Worm (Caenorhabditis elegans) whole organism, young adult: ENCODE data around the gene BE10.3.

Experiments
- B0019.2 ChIP-seq: fragments of 200-800 bp; sonication (Bioruptor generic); conservative IDR thresholded peaks from 2 replicates; pipeline ENCODE4 v1.3.6; 2022; ENCODE audit warnings: missing genetic modification reagents, missing genetic modification characterization, missing compliant biosample characterization
- B0035.1 ChIP-seq: sonication (generic microtip); optimal IDR thresholded peaks from 2 replicates; lab custom pipeline; 2016; ENCODE audit warnings: missing genetic modification characterization, mild to moderate bottlenecking, missing compliant biosample characterization, missing genotype, missing genetic modification reagents
- F22D6.2 ChIP-seq: sonication (generic microtip); optimal IDR thresholded peaks from 2 replicates; lab custom pipeline; 2016; ENCODE audit warnings: mild to moderate bottlenecking, missing genetic modification characterization, missing compliant biosample characterization
- F33H1.4 ChIP-seq: fragments of 200-800 bp; sonication (Bioruptor generic); IDR thresholded peaks from 2 replicates; pipeline ENCODE4 v1.3.6; 2022; ENCODE audit warnings: missing genetic modification reagents, missing genetic modification characterization, missing compliant biosample characterization
- F49E8.2 ChIP-seq: sonication (generic microtip); optimal IDR thresholded peaks from 3 replicates; lab custom pipeline; 2017; ENCODE audit warnings: missing genetic modification characterization, mild to moderate bottlenecking, missing compliant biosample characterization, antibody characterized with exemption, moderate library complexity; ENCODE audit not compliant: insufficient read depth
- F52B5.7 ChIP-seq: sonication (generic microtip); optimal IDR thresholded peaks from 2 replicates; lab custom pipeline; 2016; ENCODE audit warnings: mild to moderate bottlenecking, missing genetic modification characterization, missing compliant biosample characterization
- K11D2.4 ChIP-seq: fragments of 200-800 bp; sonication (Bioruptor generic); IDR thresholded peaks from 2 replicates; pipeline ENCODE4 v1.3.6; 2022; ENCODE audit warnings: missing genetic modification reagents, missing genetic modification characterization, missing compliant biosample characterization
- K12H6.12 ChIP-seq: fragments of 200-800 bp; sonication (Bioruptor generic); optimal IDR thresholded peaks from 2 replicates; lab custom pipeline; 2018; ENCODE audit warnings: mild to moderate bottlenecking, missing genetic modification characterization, missing compliant biosample characterization
- Y79H2A.3 ChIP-seq: fragments of 200-800 bp; sonication (Bioruptor generic); conservative IDR thresholded peaks from 2 replicates; pipeline ENCODE4 v1.3.6; 2022; ENCODE audit warnings: missing genetic modification reagents, missing genetic modification characterization, missing compliant biosample characterization
- cebp-1 ChIP-seq, 2 experiments: fragments of 200-800 bp in 1 of 2; sonication (Bioruptor generic) in 1 of 2; sonication (generic microtip) in 1 of 2; IDR thresholded peaks in 1 of 2; optimal IDR thresholded peaks in 1 of 2; 2 replicates each; pipeline versions ENCODE4 v1.3.6 to Lab custom; 2017 to 2022; ENCODE audit warnings: missing compliant biosample characterization in 2 of 2, missing genetic modification characterization in 2 of 2, mild to moderate bottlenecking in 1 of 2, missing genetic modification reagents in 1 of 2, moderate library complexity in 1 of 2
- cebp-2 ChIP-seq: fragments of 200-800 bp; sonication (Bioruptor generic); IDR thresholded peaks from 2 replicates; pipeline ENCODE4 v1.3.6; 2022; ENCODE audit warnings: missing genetic modification characterization, missing compliant biosample characterization
- ceh-27 ChIP-seq: fragments of 200-800 bp; sonication (Bioruptor generic); optimal IDR thresholded peaks from 2 replicates; lab custom pipeline; 2018; ENCODE audit warnings: mild to moderate bottlenecking, missing genetic modification characterization, moderate library complexity, missing compliant biosample characterization
- ceh-79 ChIP-seq: sonication (generic microtip); optimal IDR thresholded peaks from 2 replicates; lab custom pipeline; 2017; ENCODE audit warnings: mild to moderate bottlenecking, missing genetic modification characterization, missing compliant biosample characterization
- ceh-91 ChIP-seq: fragments of 200-800 bp; sonication (Bioruptor generic); IDR thresholded peaks from 2 replicates; pipeline ENCODE4 v1.3.6; 2022; ENCODE audit warnings: missing genetic modification reagents, missing genetic modification characterization, missing compliant biosample characterization
- die-1 ChIP-seq: sonication (generic microtip); optimal IDR thresholded peaks from 2 replicates; lab custom pipeline; 2016; ENCODE audit warnings: missing genotype, mild to moderate bottlenecking, missing genetic modification characterization, missing compliant biosample characterization
- dox-1 ChIP-seq: fragments of 200-800 bp; sonication (Bioruptor generic); IDR thresholded peaks from 2 replicates; pipeline ENCODE4 v1.3.6; 2022; ENCODE audit warnings: missing genetic modification reagents, missing genetic modification characterization, missing compliant biosample characterization
- egl-18 ChIP-seq: fragments of 200-800 bp; sonication (Bioruptor generic); IDR thresholded peaks from 2 replicates; pipeline ENCODE4 v1.3.6; 2022; ENCODE audit warnings: missing genetic modification reagents, missing genetic modification characterization, missing compliant biosample characterization
- hlh-26 ChIP-seq: fragments of 200-800 bp; sonication (Bioruptor generic); conservative IDR thresholded peaks from 2 replicates; pipeline ENCODE4 v1.3.6; 2022; ENCODE audit warnings: missing genetic modification reagents, missing genetic modification characterization, missing compliant biosample characterization
- hmg-1.2 ChIP-seq: fragments of 200-800 bp; sonication (Bioruptor generic); IDR thresholded peaks from 2 replicates; pipeline ENCODE4 v1.3.6; 2022; ENCODE audit warnings: missing genetic modification reagents, missing genetic modification characterization, missing compliant biosample characterization
- lin-26 ChIP-seq: fragments of 200-800 bp; sonication (Bioruptor generic); IDR thresholded peaks from 2 replicates; pipeline ENCODE4 v1.3.6; 2022; ENCODE audit warnings: missing genetic modification reagents, missing genetic modification characterization, missing compliant biosample characterization
- lin-40 ChIP-seq: sonication (generic microtip); optimal IDR thresholded peaks from 2 replicates; lab custom pipeline; 2016; ENCODE audit warnings: missing genetic modification characterization, mild to moderate bottlenecking, missing compliant biosample characterization, missing genotype, missing genetic modification reagents
- madf-10 ChIP-seq: sonication (generic microtip); optimal IDR thresholded peaks from 2 replicates; lab custom pipeline; 2016; ENCODE audit warnings: mild to moderate bottlenecking, missing genetic modification characterization, missing compliant biosample characterization
- madf-3 ChIP-seq: fragments of 200-800 bp; sonication (Bioruptor generic); IDR thresholded peaks from 2 replicates; pipeline ENCODE4 v1.3.6; 2022; ENCODE audit warnings: missing genetic modification reagents, missing genetic modification characterization, missing compliant biosample characterization
- madf-8 ChIP-seq: fragments of 200-800 bp; sonication (Bioruptor generic); conservative IDR thresholded peaks from 2 replicates; pipeline ENCODE4 v1.3.6; 2022; ENCODE audit warnings: missing genetic modification reagents, missing genetic modification characterization, missing compliant biosample characterization
- mcd-1 ChIP-seq: fragments of 200-800 bp; sonication (Bioruptor generic); IDR thresholded peaks from 2 replicates; pipeline ENCODE4 v1.3.6; 2022; ENCODE audit warnings: missing genetic modification reagents, missing genetic modification characterization, missing compliant biosample characterization
- mel-28 ChIP-seq: sonication (generic microtip); optimal IDR thresholded peaks from 2 replicates; lab custom pipeline; 2016; ENCODE audit warnings: borderline replicate concordance, mild to moderate bottlenecking, missing genetic modification characterization, missing compliant biosample characterization
- mxl-1 ChIP-seq: sonication (generic microtip); optimal IDR thresholded peaks from 2 replicates; lab custom pipeline; 2016; ENCODE audit warnings: missing genetic modification characterization, missing compliant biosample characterization
- nhr-80 ChIP-seq: sonication (generic microtip); optimal IDR thresholded peaks from 2 replicates; lab custom pipeline; 2016; ENCODE audit warnings: missing genetic modification characterization, missing compliant biosample characterization
- pha-4 ChIP-seq: fragments of 150-350 bp; sonication (generic microtip); optimal IDR thresholded peaks from 2 replicates; lab custom pipeline; 2014; ENCODE audit warnings: missing biosample characterization, missing genetic modification reagents, missing genetic modification characterization
- repo-1 ChIP-seq: sonication (generic microtip); optimal IDR thresholded peaks from 2 replicates; lab custom pipeline; 2017; ENCODE audit warnings: mild to moderate bottlenecking, missing genetic modification characterization, missing compliant biosample characterization
- snpc-1.3 ChIP-seq: sonication (generic microtip); optimal IDR thresholded peaks from 2 replicates; lab custom pipeline; 2017; ENCODE audit warnings: missing genetic modification characterization, mild to moderate bottlenecking, missing compliant biosample characterization, antibody characterized with exemption, moderate library complexity, missing genotype, missing genetic modification reagents; ENCODE audit not compliant: insufficient read depth
- somi-1 ChIP-seq: fragments of 200-800 bp; sonication (Bioruptor generic); optimal IDR thresholded peaks from 2 replicates; lab custom pipeline; 2018; ENCODE audit warnings: mild to moderate bottlenecking, missing genetic modification characterization, missing compliant biosample characterization
- tbx-9 ChIP-seq: sonication (generic microtip); optimal IDR thresholded peaks from 2 replicates; lab custom pipeline; 2016; ENCODE audit warnings: borderline replicate concordance, missing genetic modification characterization, inconsistent platforms, missing compliant biosample characterization
- zfh-2 ChIP-seq: fragments of 200-800 bp; sonication (Bioruptor generic); conservative IDR thresholded peaks from 2 replicates; pipeline ENCODE4 v1.3.6; 2022; ENCODE audit warnings: missing genetic modification reagents, missing genetic modification characterization, missing compliant biosample characterization
- zim-3 ChIP-seq: sonication (generic microtip); optimal IDR thresholded peaks from 2 replicates; lab custom pipeline; 2017; ENCODE audit warnings: mild to moderate bottlenecking, missing genetic modification characterization, moderate library complexity, missing compliant biosample characterization
- ztf-26 ChIP-seq: sonication (generic microtip); optimal IDR thresholded peaks from 2 replicates; lab custom pipeline; 2017; ENCODE audit warnings: missing genetic modification characterization, missing compliant biosample characterization
- ztf-28 ChIP-seq: fragments of 200-800 bp; sonication (Bioruptor generic); IDR thresholded peaks from 2 replicates; pipeline ENCODE4 v1.3.6; 2022; ENCODE audit warnings: missing genetic modification reagents, missing genetic modification characterization, missing compliant biosample characterization
- ztf-6 ChIP-seq: fragments of 200-800 bp; sonication (Bioruptor generic); IDR thresholded peaks from 2 replicates; pipeline ENCODE4 v1.3.6; 2022; ENCODE audit warnings: missing genetic modification reagents, missing genetic modification characterization, missing compliant biosample characterization

Gene BE10.3

ce11 chrIII:12841328-12841727, 33.5 kb downstream of the BE10.3 start:
- TF ChIP-seq mel-28 (tag; lab: Kevin White, UChicago) (no peak), lin-40 (tag; lab: Kevin White, UChicago) (peak; percentile 70), hmg-1.2 (peak; percentile 27; the same call in 1 of the 2 replicates), zfh-2 (GFP tag; lab: Robert Waterston, UW) (no peak), madf-8 (no peak), ztf-26 (tag; lab: Kevin White, UChicago) (peak; percentile 0), somi-1 (GFP tag; lab: Kevin White, UChicago) (peak; percentile 51), nhr-80 (tag; lab: Kevin White, UChicago) (peak; percentile 27), tbx-9 (tag; lab: Kevin White, UChicago) (no peak), repo-1 (no peak), egl-18 (no peak), cebp-1 (GFP tag; IDR thresholded peaks at IDR 0.05; lab: Robert Waterston, UW) (no peak), cebp-1 (tag; optimal IDR thresholded peaks at IDR 0.05; lab: Kevin White, UChicago) (peak; percentile 21), ceh-79 (tag; lab: Kevin White, UChicago) (no peak)
- TF ChIP-seq, all 124 proteins: peak for 6

ce11 chrIII:12842858-12843257, 35.0 kb downstream of the BE10.3 start:
- TF ChIP-seq Y79H2A.3 (GFP tag; lab: Robert Waterston, UW) (no peak), madf-10 (tag; lab: Kevin White, UChicago) (no peak), F33H1.4 (GFP tag; lab: Robert Waterston, UW) (no peak), F22D6.2 (tag; lab: Kevin White, UChicago) (no peak), die-1 (tag; lab: Kevin White, UChicago) (peak; percentile 5), somi-1 (GFP tag; lab: Kevin White, UChicago) (peak; percentile 74), cebp-1 (GFP tag; IDR thresholded peaks at IDR 0.05; lab: Robert Waterston, UW) (no peak), cebp-1 (tag; optimal IDR thresholded peaks at IDR 0.05; lab: Kevin White, UChicago) (peak; percentile 23), lin-40 (tag; lab: Kevin White, UChicago) (peak; percentile 72), dox-1 (no peak), mxl-1 (no peak), ztf-6 (GFP tag; lab: Robert Waterston, UW) (no peak), K11D2.4 (GFP tag; lab: Robert Waterston, UW) (no peak), ceh-27 (no peak), B0035.1 (tag; lab: Kevin White, UChicago) (no peak), ceh-91 (GFP tag; lab: Robert Waterston, UW) (no peak), K12H6.12 (tag; lab: Kevin White, UChicago) (peak; percentile 34), pha-4 (tag; lab: Kevin White, UChicago) (no peak), B0019.2 (GFP tag; lab: Robert Waterston, UW) (no peak), mcd-1 (GFP tag; lab: Robert Waterston, UW) (no peak), ztf-26 (tag; lab: Kevin White, UChicago) (peak; percentile 81), F52B5.7 (tag; lab: Kevin White, UChicago) (no peak), hlh-26 (GFP tag; lab: Robert Waterston, UW) (no peak), F49E8.2 (tag; lab: Kevin White, UChicago) (no peak), zim-3 (tag; lab: Kevin White, UChicago) (no peak), cebp-2 (GFP tag; lab: Robert Waterston, UW) (no peak), madf-3 (no peak), lin-26 (peak; percentile 40; the same call in 1 of the 2 replicates), ztf-28 (GFP tag; lab: Robert Waterston, UW) (no peak), snpc-1.3 (tag; lab: Kevin White, UChicago) (no peak)
